Fruit fly (Drosophila melanogaster) Kc167 (cell line): Measurements from ENCODE around the gene TfIIEbeta.

Experiments used
- Myc ChIP-seq: fragments of >200 bp; optimal IDR thresholded peaks from 2 replicates; lab custom pipeline; 2017; ENCODE audit warnings: missing external identifiers
- Sin3A ChIP-seq: fragments of >200 bp; optimal IDR thresholded peaks from 2 replicates; lab custom pipeline; 2018; ENCODE audit warnings: missing external identifiers
- h ChIP-seq: fragments of >200 bp; optimal IDR thresholded peaks from 3 replicates; lab custom pipeline; 2018; ENCODE audit warnings: missing external identifiers
- insv ChIP-seq: fragments of >200 bp; optimal IDR thresholded peaks from 3 replicates; lab custom pipeline; 2018; ENCODE audit warnings: missing external identifiers
- psq ChIP-seq: fragments of >200 bp; optimal IDR thresholded peaks from 2 replicates; lab custom pipeline; 2017; ENCODE audit warnings: missing external identifiers
- ttk ChIP-seq: sonication (Bioruptor generic); optimal IDR thresholded peaks from 2 replicates; lab custom pipeline; 2017; ENCODE audit warnings: missing external identifiers

- TF ChIP-seq psq (lab: Kevin White, UChicago) (no peak), Myc (lab: Kevin White, UChicago) (no peak), insv (lab: Kevin White, UChicago) (no peak), Sin3A (no peak), h (lab: Kevin White, UChicago) (no peak), ttk (no peak)
Observed at dm6 chr3L:4310604-4311003, 23.8 kb downstream of the TfIIEbeta start.
